Worm (Caenorhabditis elegans) whole organism, mixed stage, embryonic: ENCODE data around the gene C08B6.11.

Source experiments
- lin-32 ChIP-seq: fragments of 200-800 bp; sonication (Bioruptor generic); optimal IDR thresholded peaks from 2 replicates; lab custom pipeline; 2018; ENCODE audit warnings: mild to moderate bottlenecking, missing genetic modification characterization, missing compliant biosample characterization
- mep-1 ChIP-seq: fragments of 150-350 bp; optimal IDR thresholded peaks from 2 replicates; lab custom pipeline; 2017; ENCODE audit warnings: missing biosample characterization, missing genetic modification reagents, missing genetic modification characterization, inconsistent platforms
- nhr-12 ChIP-seq: fragments of 150-350 bp; optimal IDR thresholded peaks from 2 replicates; lab custom pipeline; 2014; ENCODE audit warnings: missing biosample characterization, missing genetic modification characterization
- unc-62 ChIP-seq: fragments of 150-350 bp; optimal IDR thresholded peaks from 2 replicates; lab custom pipeline; 2014; ENCODE audit warnings: missing biosample characterization, missing genetic modification reagents, missing genetic modification characterization
- ztf-11 ChIP-seq: fragments of 150-350 bp; optimal IDR thresholded peaks from 2 replicates; lab custom pipeline; 2014; ENCODE audit warnings: missing biosample characterization, missing genetic modification characterization

DNA sequence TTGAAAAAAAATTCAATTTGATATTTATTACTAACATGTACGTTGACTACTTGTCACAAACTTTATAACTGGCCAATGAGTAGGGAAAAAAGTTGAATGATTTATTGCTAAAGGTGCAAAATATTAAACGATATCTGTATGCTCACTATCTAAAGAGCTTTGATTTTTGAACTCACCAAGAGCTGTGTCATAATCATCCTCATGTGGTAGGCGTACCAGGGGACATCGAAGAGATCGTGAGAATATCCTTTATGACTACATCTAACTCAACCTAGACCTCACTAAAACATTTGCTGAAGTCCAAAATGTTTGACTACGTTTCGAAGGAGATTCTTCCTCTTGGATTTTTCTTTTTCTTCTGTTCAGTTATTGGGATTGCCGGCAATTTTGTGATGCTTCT, 44.9 kb downstream of the C08B6.11 start, which contains the start of gene srsx-28:
- no peak for TF ChIP-seq mep-1
- no peak for TF ChIP-seq lin-32 (GFP tag; lab: Kevin White, UChicago)
- no peak for TF ChIP-seq nhr-12 (tag; lab: Kevin White, UChicago)
- no peak for TF ChIP-seq ztf-11 (tag; lab: Kevin White, UChicago)
- no peak for TF ChIP-seq unc-62 (GFP tag; lab: Kevin White, UChicago)
